Fruit fly (Drosophila melanogaster) whole organism, embryonic: ENCODE data around the gene CG33281.

Experiments used
- ATbp ChIP-seq: fragments of 200-800 bp; sonication (Bioruptor generic); optimal IDR thresholded peaks from 2 replicates; lab custom pipeline; 2017; ENCODE audit warnings: missing biosample characterization, mild to moderate bottlenecking, missing genetic modification characterization, missing genetic modification reagents
- Awh ChIP-seq: fragments of 200-800 bp; sonication (Bioruptor generic); IDR thresholded peaks from 2 replicates; pipeline ENCODE4, ENCODE4 v1.3.6; 2022; ENCODE audit warnings: missing biosample characterization, missing genetic modification characterization
- CG10366 ChIP-seq: fragments of 200-800 bp; sonication (Bioruptor generic); IDR thresholded peaks from 2 replicates; pipeline ENCODE4 v1.3.6; 2022; ENCODE audit warnings: missing biosample characterization, missing genetic modification characterization
- CG11398 ChIP-seq: fragments of 200-800 bp; sonication (Bioruptor generic); optimal IDR thresholded peaks from 2 replicates; lab custom pipeline; 2016; ENCODE audit warnings: missing biosample characterization, missing genetic modification characterization
- CG11723 ChIP-seq: fragments of 200-800 bp; sonication (Bioruptor generic); optimal IDR thresholded peaks from 2 replicates; lab custom pipeline; 2017; ENCODE audit warnings: missing biosample characterization, mild to moderate bottlenecking, missing genetic modification characterization
- CG12104 ChIP-seq: fragments of 200-800 bp; sonication (Bioruptor generic); optimal IDR thresholded peaks from 3 replicates; lab custom pipeline; 2016; ENCODE audit warnings: missing biosample characterization, missing genetic modification characterization
- CG1233 ChIP-seq: fragments of 200-800 bp; sonication (Bioruptor generic); optimal IDR thresholded peaks from 4 replicates; lab custom pipeline; 2018; ENCODE audit warnings: missing biosample characterization, mild to moderate bottlenecking, missing genetic modification characterization
- CG13123 ChIP-seq: fragments of 200-800 bp; sonication (Bioruptor generic); optimal IDR thresholded peaks from 2 replicates; lab custom pipeline; 2016; ENCODE audit warnings: missing biosample characterization, missing genetic modification characterization
- CG14860 ChIP-seq: fragments of 200-800 bp; sonication (Bioruptor generic); IDR thresholded peaks from 3 replicates; pipeline ENCODE4 v1.3.6; 2022; ENCODE audit warnings: missing biosample characterization, missing genetic modification characterization; ENCODE audit not compliant: partially characterized antibody
- CG16813 ChIP-seq: fragments of 200-800 bp; sonication (Bioruptor generic); IDR thresholded peaks from 3 replicates; pipeline ENCODE4 v1.3.6; 2022; ENCODE audit warnings: missing biosample characterization, missing genetic modification characterization; ENCODE audit not compliant: partially characterized antibody
- CG2116 ChIP-seq: fragments of 200-800 bp; sonication (Bioruptor generic); optimal IDR thresholded peaks from 3 replicates; lab custom pipeline; 2018; ENCODE audit warnings: missing biosample characterization, mild to moderate bottlenecking, missing genetic modification characterization
- CG3065 ChIP-seq: fragments of 200-800 bp; sonication (Bioruptor generic); optimal IDR thresholded peaks from 2 replicates; lab custom pipeline; 2016; ENCODE audit warnings: missing biosample characterization, missing genetic modification characterization
- CG31365 ChIP-seq: fragments of 200-800 bp; sonication (Bioruptor generic); optimal IDR thresholded peaks from 2 replicates; lab custom pipeline; 2018; ENCODE audit warnings: missing biosample characterization, mild to moderate bottlenecking, missing genetic modification characterization
- CG31441 ChIP-seq: fragments of 200-800 bp; sonication (Bioruptor generic); IDR thresholded peaks from 2 replicates; pipeline ENCODE4 v1.3.6; 2022; ENCODE audit warnings: missing biosample characterization, missing genetic modification characterization
- CG33557 ChIP-seq: fragments of 200-800 bp; sonication (Bioruptor generic); optimal IDR thresholded peaks from 2 replicates; lab custom pipeline; 2019; ENCODE audit warnings: missing biosample characterization, mild to moderate bottlenecking, missing genetic modification characterization, moderate library complexity
- CG34376 ChIP-seq: fragments of 200-800 bp; sonication (Bioruptor generic); optimal IDR thresholded peaks from 2 replicates; lab custom pipeline; 2018; ENCODE audit warnings: missing biosample characterization, mild to moderate bottlenecking, missing genetic modification characterization
- CG4404 ChIP-seq: fragments of 200-800 bp; sonication (Bioruptor generic); IDR thresholded peaks from 2 replicates; pipeline ENCODE4 v1.3.6; 2022; ENCODE audit warnings: missing biosample characterization, missing genetic modification characterization
- CG9437 ChIP-seq: fragments of 200-800 bp; sonication (Bioruptor generic); optimal IDR thresholded peaks from 2 replicates; lab custom pipeline; 2018; ENCODE audit warnings: missing biosample characterization, mild to moderate bottlenecking, missing genetic modification characterization
- CTCF ChIP-seq: fragments of 200-800 bp; sonication (Bioruptor generic); optimal IDR thresholded peaks from 2 replicates; lab custom pipeline; 2017; ENCODE audit warnings: missing biosample characterization, mild to moderate bottlenecking, missing genetic modification characterization, moderate library complexity
- Chrac-16 ChIP-seq: fragments of 200-800 bp; sonication (Bioruptor generic); optimal IDR thresholded peaks from 3 replicates; lab custom pipeline; 2016; ENCODE audit warnings: missing biosample characterization, missing genetic modification characterization
- Dip3 ChIP-seq: fragments of 200-800 bp; sonication (Bioruptor generic); optimal IDR thresholded peaks from 3 replicates; lab custom pipeline; 2016; ENCODE audit warnings: missing biosample characterization, missing genetic modification characterization
- E2f2 ChIP-seq: fragments of 200-800 bp; sonication (Bioruptor generic); IDR thresholded peaks from 2 replicates; pipeline ENCODE4 v1.3.6; 2022; ENCODE audit warnings: missing biosample characterization, missing genetic modification characterization
- ERR ChIP-seq: fragments of 200-800 bp; sonication (Bioruptor generic); optimal IDR thresholded peaks from 2 replicates; lab custom pipeline; 2016; ENCODE audit warnings: missing biosample characterization, missing genetic modification characterization
- Fer1 ChIP-seq: fragments of 200-800 bp; sonication (Bioruptor generic); optimal IDR thresholded peaks from 2 replicates; lab custom pipeline; 2017; ENCODE audit warnings: missing biosample characterization, mild to moderate bottlenecking, missing genetic modification characterization
- HLHmδ ChIP-seq: fragments of 200-800 bp; sonication (Bioruptor generic); optimal IDR thresholded peaks from 2 replicates; lab custom pipeline; 2018; ENCODE audit warnings: missing biosample characterization, mild to moderate bottlenecking, missing genetic modification characterization, moderate library complexity
- Mes4 ChIP-seq: fragments of 200-800 bp; sonication (Bioruptor generic); optimal IDR thresholded peaks from 2 replicates; lab custom pipeline; 2016; ENCODE audit warnings: missing biosample characterization, missing genetic modification characterization
- Oaz ChIP-seq: fragments of 200-800 bp; sonication (Bioruptor generic); IDR thresholded peaks from 2 replicates; pipeline ENCODE4 v1.3.6; 2022; ENCODE audit warnings: missing biosample characterization, missing genetic modification characterization
- Scr ChIP-seq: fragments of 200-800 bp; sonication (Bioruptor generic); IDR thresholded peaks from 2 replicates; pipeline ENCODE4 v1.3.6; 2022; ENCODE audit warnings: missing biosample characterization, missing genetic modification characterization; ENCODE audit not compliant: partially characterized antibody
- Stat92E ChIP-seq, 3 experiments: fragments of >200 bp in 2 of 3; fragments of 200-800 bp in 1 of 3; sonication (Bioruptor generic) in 1 of 3; optimal IDR thresholded peaks; 2 replicates each; lab custom pipeline; 2017 to 2019; ENCODE audit warnings: missing biosample characterization in 3 of 3, missing genetic modification characterization in 3 of 3, mild to moderate bottlenecking in 1 of 3, moderate library complexity in 1 of 3
- Trl ChIP-seq, 3 experiments: fragments of >200 bp in 2 of 3; fragments of 200-800 bp in 1 of 3; sonication (Bioruptor generic) in 1 of 3; optimal IDR thresholded peaks; 2 replicates in 1 of 3; 3 replicates in 2 of 3; lab custom pipeline; 2016 to 2017; ENCODE audit warnings: missing biosample characterization in 1 of 3, missing genetic modification characterization in 1 of 3
- bab2 ChIP-seq: fragments of 200-800 bp; sonication (Bioruptor generic); optimal IDR thresholded peaks from 2 replicates; lab custom pipeline; 2016; ENCODE audit warnings: missing biosample characterization, missing genetic modification characterization
- chif ChIP-seq, 2 experiments: fragments of 200-800 bp; sonication (Bioruptor generic); optimal IDR thresholded peaks; 3 replicates each; lab custom pipeline; 2016; ENCODE audit warnings: missing biosample characterization in 2 of 2, missing genetic modification characterization in 2 of 2
- corto ChIP-seq: fragments of 200-800 bp; sonication (Bioruptor generic); optimal IDR thresholded peaks from 2 replicates; lab custom pipeline; 2016; ENCODE audit warnings: missing biosample characterization, mild to moderate bottlenecking, missing genetic modification characterization, moderate library complexity
- cwo ChIP-seq: fragments of 200-800 bp; sonication (Bioruptor generic); optimal IDR thresholded peaks from 3 replicates; lab custom pipeline; 2017; ENCODE audit warnings: missing biosample characterization, missing genetic modification characterization, mild to moderate bottlenecking, moderate library complexity, missing genetic modification reagents
- dmrt99B ChIP-seq: fragments of 200-800 bp; sonication (Bioruptor generic); optimal IDR thresholded peaks from 2 replicates; lab custom pipeline; 2018; ENCODE audit warnings: missing biosample characterization, mild to moderate bottlenecking, missing genetic modification characterization, moderate library complexity
- exex ChIP-seq: fragments of 200-800 bp; sonication (Bioruptor generic); optimal IDR thresholded peaks from 4 replicates; lab custom pipeline; 2018; ENCODE audit warnings: missing biosample characterization, mild to moderate bottlenecking, missing genetic modification characterization, moderate library complexity
- eyg ChIP-seq: fragments of 200-800 bp; sonication (Bioruptor generic); optimal IDR thresholded peaks from 3 replicates; lab custom pipeline; 2016; ENCODE audit warnings: missing biosample characterization, missing genetic modification characterization
- fru ChIP-seq: fragments of >200 bp; optimal IDR thresholded peaks from 2 replicates; lab custom pipeline; 2017
- grn ChIP-seq: fragments of 200-800 bp; sonication (Bioruptor generic); optimal IDR thresholded peaks from 3 replicates; lab custom pipeline; 2017; ENCODE audit warnings: missing biosample characterization, missing genetic modification characterization
- gro ChIP-seq: fragments of 200-800 bp; sonication (Bioruptor generic); optimal IDR thresholded peaks from 2 replicates; lab custom pipeline; 2016; ENCODE audit warnings: missing biosample characterization, missing genetic modification characterization
- ind ChIP-seq: fragments of 200-800 bp; sonication (Bioruptor generic); optimal IDR thresholded peaks from 3 replicates; lab custom pipeline; 2016; ENCODE audit warnings: missing biosample characterization, missing genetic modification characterization
- pum ChIP-seq: fragments of 200-800 bp; sonication (Bioruptor generic); optimal IDR thresholded peaks from 2 replicates; lab custom pipeline; 2016; ENCODE audit warnings: missing biosample characterization, missing genetic modification characterization
- sens ChIP-seq: fragments of 200-800 bp; sonication (Bioruptor generic); peaks from one replicate; lab custom pipeline; 2016; ENCODE audit warnings: missing biosample characterization, missing genetic modification characterization
- sna ChIP-seq: fragments of 200-800 bp; sonication (Bioruptor generic); IDR thresholded peaks from 2 replicates; pipeline ENCODE4 v1.3.6; 2022; ENCODE audit warnings: missing biosample characterization, missing genetic modification characterization; ENCODE audit not compliant: partially characterized antibody
- vnd ChIP-seq: fragments of 200-800 bp; sonication (Bioruptor generic); IDR thresholded peaks from 3 replicates; pipeline ENCODE4 v1.3.6; 2022; ENCODE audit warnings: missing biosample characterization, missing genetic modification characterization; ENCODE audit not compliant: partially characterized antibody

The CG33281 gene

DNA sequence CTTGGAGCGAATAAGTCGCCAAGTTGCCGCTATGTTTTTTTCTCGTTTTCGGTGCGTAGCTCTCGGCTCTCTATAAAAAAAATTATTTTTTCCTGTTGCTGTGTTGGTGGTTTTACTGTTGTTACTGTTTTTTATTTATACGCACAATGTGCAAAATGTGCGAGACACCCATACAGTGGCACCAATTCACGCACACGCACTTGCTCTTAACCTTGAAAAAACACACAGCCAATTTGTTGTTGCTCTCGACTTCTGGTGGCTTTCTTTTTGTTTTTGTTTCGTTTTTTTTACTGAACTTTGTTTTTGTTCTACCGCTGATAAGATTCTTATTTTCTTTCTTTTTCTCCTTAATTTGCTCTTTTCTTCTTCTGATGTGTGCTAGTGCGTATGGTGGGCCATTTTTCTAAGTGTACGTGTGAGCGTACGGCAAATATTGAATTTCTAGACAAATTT is 32.2 kb downstream of the CG33281 start (continued):
- TF ChIP-seq CG2116 (GFP tag; lab: Kevin White, UChicago) (no peak), CG10366 (GFP tag; lab: Robert Waterston, UW) (no peak), CG4404 (GFP tag; lab: Robert Waterston, UW) (no peak), CG31365 (tag; lab: Kevin White, UChicago) (no peak), ind (GFP tag; lab: Kevin White, UChicago) (peak; percentile 15), bab2 (no peak), ERR (GFP tag; lab: Kevin White, UChicago) (peak; percentile 14), Mes4 (GFP tag; lab: Kevin White, UChicago) (no peak), Trl (optimal IDR thresholded peaks at IDR 0.05; lab: Kevin White, UChicago) (peak in 1 of 2 experiments; percentile 10), Trl (GFP tag; optimal IDR thresholded peaks at IDR 0.05; lab: Kevin White, UChicago) (no peak), eyg (GFP tag; lab: Kevin White, UChicago) (no peak), gro (GFP tag; lab: Kevin White, UChicago) (peak; percentile 33), fru (lab: Kevin White, UChicago) (no peak), E2f2 (GFP tag; lab: Robert Waterston, UW) (no peak), vnd (GFP tag; lab: Robert Waterston, UW) (no peak), dmrt99B (tag; lab: Kevin White, UChicago) (no peak), CG11723 (GFP tag; lab: Kevin White, UChicago) (no peak), sna (no peak), CG13123 (no peak), HLHmδ (GFP tag; lab: Kevin White, UChicago) (no peak), CG33557 (no peak), CG11398 (GFP tag; lab: Kevin White, UChicago) (no peak), Fer1 (GFP tag; lab: Kevin White, UChicago) (no peak), CG1233 (GFP tag; lab: Kevin White, UChicago) (no peak), Oaz (GFP tag; lab: Robert Waterston, UW) (no peak), CG12104 (peak; percentile 9)

DNA sequence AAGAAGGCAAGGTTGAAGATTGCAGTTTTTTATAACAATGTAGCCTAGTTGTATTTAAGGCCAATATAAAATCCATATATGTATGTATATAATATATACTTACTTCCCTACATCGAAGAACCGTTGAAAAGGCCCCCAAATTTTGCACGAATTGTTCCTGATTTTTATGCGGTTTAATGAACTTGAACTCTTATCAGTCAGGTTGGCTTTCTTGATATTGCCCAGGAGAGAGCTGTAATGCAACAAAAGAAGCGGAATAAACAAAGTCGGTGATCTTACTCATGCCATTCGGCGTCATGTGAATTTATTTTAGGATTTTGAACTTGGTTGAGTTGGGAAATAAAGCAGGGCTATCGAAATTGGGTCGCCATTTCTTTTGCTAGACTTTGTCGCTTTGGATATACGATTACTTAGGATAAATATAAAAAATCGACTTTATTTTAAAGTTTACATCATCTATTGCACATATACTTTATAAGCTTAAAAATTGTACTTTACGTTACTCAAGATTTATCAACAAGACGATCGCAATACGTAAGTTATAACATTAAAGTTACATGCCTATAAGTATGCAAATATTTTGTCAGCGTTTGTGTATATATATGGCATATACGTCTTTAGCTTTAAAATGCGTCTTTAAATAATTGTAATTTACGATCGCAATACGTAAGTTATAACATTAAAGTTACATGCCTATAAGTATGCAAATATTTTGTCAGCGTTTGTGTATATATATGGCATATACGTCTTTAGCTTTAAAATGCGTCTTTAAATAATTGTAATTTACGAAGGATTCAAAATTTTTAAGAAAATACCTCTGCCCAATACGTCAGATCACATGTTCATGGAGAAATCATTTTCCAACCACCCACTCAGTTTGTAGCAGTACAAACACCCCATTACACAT is 33.0 kb downstream of the CG33281 start, which contains the start of gene CG8838:
Gene CG8838 (plus strand): TSS at position 857 of the 907 bp plus-strand sequence.
- TF ChIP-seq sens (GFP tag; lab: Kevin White, UChicago) = peak; percentile 27
- TF ChIP-seq CG9437 (GFP tag; lab: Kevin White, UChicago) = peak; percentile 99
- TF ChIP-seq Awh (GFP tag; lab: Robert Waterston, UW) = no peak
- peak; percentile 44 for TF ChIP-seq corto
- peak; percentile 12 for TF ChIP-seq CTCF (GFP tag; lab: Kevin White, UChicago)
- no peak for TF ChIP-seq Scr (GFP tag; lab: Robert Waterston, UW)
- peak; percentile 33 for TF ChIP-seq grn (GFP tag; lab: Kevin White, UChicago)
- no peak for TF ChIP-seq Dip3 (GFP tag; lab: Kevin White, UChicago)

DNA sequence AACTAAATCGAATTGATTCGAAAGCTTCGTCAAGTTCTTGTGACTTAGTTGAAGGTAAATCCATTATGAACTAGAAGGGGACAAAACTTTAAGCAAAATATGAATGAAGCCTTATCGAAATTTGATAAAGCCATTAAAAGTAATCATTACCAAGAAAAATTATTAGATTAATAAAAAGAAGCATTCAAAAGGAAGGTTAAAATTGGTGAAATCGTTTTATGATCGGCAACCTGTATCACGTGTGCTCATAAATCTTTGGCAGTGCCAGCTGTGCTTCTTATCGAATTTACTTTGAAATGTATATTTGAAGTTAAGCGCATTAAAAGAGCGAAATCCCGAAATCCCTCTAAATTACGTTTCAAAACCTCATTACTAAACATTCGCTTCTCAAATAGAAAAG is 37.8 kb downstream of the CG33281 start:
- TF ChIP-seq CG3065 (GFP tag; lab: Kevin White, UChicago) = no peak
- TF ChIP-seq chif (GFP tag; optimal IDR thresholded peaks at IDR 0.05; lab: Kevin White, UChicago) = no peak
- TF ChIP-seq ATbp = no peak
- peak; percentile 49 for TF ChIP-seq CG34376 (GFP tag; lab: Kevin White, UChicago)
- TF ChIP-seq Chrac-16 (GFP tag; lab: Kevin White, UChicago) = no peak
- TF ChIP-seq Stat92E (GFP tag; optimal IDR thresholded peaks at IDR 0.05; lab: Kevin White, UChicago) = no peak
- peak; percentile 41 for TF ChIP-seq cwo (GFP tag; lab: Kevin White, UChicago)
- TF ChIP-seq exex = peak; percentile 81
- TF ChIP-seq CG16813 (GFP tag; lab: Robert Waterston, UW) = no peak
- no peak for TF ChIP-seq pum (GFP tag; lab: Kevin White, UChicago)
- no peak for TF ChIP-seq CG14860 (GFP tag; lab: Robert Waterston, UW)
- TF ChIP-seq CG31441 (GFP tag; lab: Robert Waterston, UW) = no peak
